Worm (Caenorhabditis elegans) whole organism, mixed stage, embryonic: Measurements from ENCODE around the gene F48E3.9.

ENCODE experiments used
- M03D4.4 ChIP-seq: sonication (generic microtip); optimal IDR thresholded peaks from 2 replicates; lab custom pipeline; 2017; ENCODE audit warnings: mild to moderate bottlenecking, missing genetic modification characterization, missing compliant biosample characterization
- bed-3 ChIP-seq: fragments of 200-800 bp; sonication (Bioruptor generic); optimal IDR thresholded peaks from 3 replicates; lab custom pipeline; 2018; ENCODE audit warnings: mild to moderate bottlenecking, missing genetic modification characterization, moderate library complexity, missing compliant biosample characterization
- blmp-1 ChIP-seq: fragments of 150-350 bp; optimal IDR thresholded peaks from 2 replicates; lab custom pipeline; 2014; ENCODE audit warnings: missing biosample characterization, missing genetic modification characterization
- ceh-39 ChIP-seq: fragments of 150-350 bp; optimal IDR thresholded peaks from 2 replicates; lab custom pipeline; 2014; ENCODE audit warnings: missing biosample characterization, missing genetic modification characterization
- ceh-43 ChIP-seq: fragments of 200-800 bp; sonication (Bioruptor generic); optimal IDR thresholded peaks from 2 replicates; lab custom pipeline; 2018; ENCODE audit warnings: mild to moderate bottlenecking, missing genetic modification characterization, moderate library complexity, missing compliant biosample characterization
- ces-1 ChIP-seq: fragments of 150-350 bp; optimal IDR thresholded peaks from 2 replicates; lab custom pipeline; 2014; ENCODE audit warnings: missing biosample characterization, missing genetic modification reagents, missing genetic modification characterization
- cnd-1 ChIP-seq: fragments of 200-800 bp; sonication (Bioruptor generic); optimal IDR thresholded peaks from 2 replicates; lab custom pipeline; 2018; ENCODE audit warnings: mild to moderate bottlenecking, missing genetic modification characterization, missing compliant biosample characterization
- drap-1 ChIP-seq: fragments of 200-800 bp; sonication (Bioruptor generic); optimal IDR thresholded peaks from 3 replicates; lab custom pipeline; 2018; ENCODE audit warnings: mild to moderate bottlenecking, missing genetic modification characterization, missing compliant biosample characterization
- elt-1 ChIP-seq: sonication (generic microtip); optimal IDR thresholded peaks from 2 replicates; lab custom pipeline; 2017; ENCODE audit warnings: missing genetic modification characterization, mild to moderate bottlenecking, missing compliant biosample characterization, antibody characterized with exemption, moderate library complexity, borderline replicate concordance; ENCODE audit not compliant: insufficient read depth
- elt-3 ChIP-seq: fragments of 150-350 bp; optimal IDR thresholded peaks from 2 replicates; lab custom pipeline; 2014; ENCODE audit warnings: missing biosample characterization, missing genetic modification characterization
- hlh-1 ChIP-seq: fragments of 150-350 bp; optimal IDR thresholded peaks from 2 replicates; lab custom pipeline; 2014; ENCODE audit warnings: missing biosample characterization, missing genetic modification reagents, missing genetic modification characterization
- lin-32 ChIP-seq: fragments of 200-800 bp; sonication (Bioruptor generic); optimal IDR thresholded peaks from 2 replicates; lab custom pipeline; 2018; ENCODE audit warnings: mild to moderate bottlenecking, missing genetic modification characterization, missing compliant biosample characterization
- lsy-2 ChIP-seq: fragments of 150-350 bp; optimal IDR thresholded peaks from 2 replicates; lab custom pipeline; 2014; ENCODE audit warnings: missing biosample characterization, missing genetic modification characterization
- mab-5 ChIP-seq: fragments of 150-350 bp; optimal IDR thresholded peaks from 2 replicates; lab custom pipeline; 2014; ENCODE audit warnings: missing biosample characterization, missing genetic modification characterization
- mep-1 ChIP-seq: fragments of 150-350 bp; optimal IDR thresholded peaks from 2 replicates; lab custom pipeline; 2017; ENCODE audit warnings: missing biosample characterization, missing genetic modification reagents, missing genetic modification characterization, inconsistent platforms
- mls-2 ChIP-seq: sonication (generic microtip); optimal IDR thresholded peaks from 2 replicates; lab custom pipeline; 2016; ENCODE audit warnings: mild to moderate bottlenecking, missing genetic modification characterization, moderate library complexity, missing compliant biosample characterization
- nhr-12 ChIP-seq: fragments of 150-350 bp; optimal IDR thresholded peaks from 2 replicates; lab custom pipeline; 2014; ENCODE audit warnings: missing biosample characterization, missing genetic modification characterization
- nhr-2 ChIP-seq: fragments of 150-350 bp; optimal IDR thresholded peaks from 2 replicates; lab custom pipeline; 2014; ENCODE audit warnings: missing biosample characterization, missing genetic modification characterization
- nhr-237 ChIP-seq: fragments of 150-350 bp; optimal IDR thresholded peaks from 2 replicates; lab custom pipeline; 2014; ENCODE audit warnings: missing biosample characterization, missing genetic modification characterization
- nhr-28 ChIP-seq: fragments of 150-350 bp; optimal IDR thresholded peaks from 2 replicates; lab custom pipeline; 2014; ENCODE audit warnings: missing biosample characterization, missing genetic modification characterization
- nhr-76 ChIP-seq: sonication (generic microtip); optimal IDR thresholded peaks from 2 replicates; lab custom pipeline; 2017; ENCODE audit warnings: missing biosample characterization, missing genetic modification characterization
- sem-2 ChIP-seq: fragments of 200-800 bp; sonication (Bioruptor generic); optimal IDR thresholded peaks from 2 replicates; lab custom pipeline; 2018; ENCODE audit warnings: mild to moderate bottlenecking, missing genetic modification characterization, missing compliant biosample characterization
- snpc-4 ChIP-seq: fragments of 150-350 bp; optimal IDR thresholded peaks from 2 replicates; lab custom pipeline; 2014; ENCODE audit warnings: missing biosample characterization, missing genetic modification characterization
- tbx-8 ChIP-seq: fragments of 200-800 bp; sonication (Bioruptor generic); optimal IDR thresholded peaks from 2 replicates; lab custom pipeline; 2018; ENCODE audit warnings: mild to moderate bottlenecking, missing genetic modification characterization, moderate library complexity, missing compliant biosample characterization
- unc-120 ChIP-seq: sonication (generic microtip); optimal IDR thresholded peaks from 2 replicates; lab custom pipeline; 2017; ENCODE audit warnings: missing genetic modification characterization, missing compliant biosample characterization; ENCODE audit not compliant: poor library complexity, severe bottlenecking
- unc-39 ChIP-seq: fragments of 150-350 bp; optimal IDR thresholded peaks from 2 replicates; lab custom pipeline; 2014; ENCODE audit warnings: missing biosample characterization, missing genetic modification characterization
- unc-62 ChIP-seq: fragments of 150-350 bp; optimal IDR thresholded peaks from 2 replicates; lab custom pipeline; 2014; ENCODE audit warnings: missing biosample characterization, missing genetic modification reagents, missing genetic modification characterization
- zip-8 ChIP-seq: fragments of 150-350 bp; optimal IDR thresholded peaks from 2 replicates; lab custom pipeline; 2014; ENCODE audit warnings: missing biosample characterization, missing genetic modification characterization
- ztf-11 ChIP-seq: fragments of 150-350 bp; optimal IDR thresholded peaks from 2 replicates; lab custom pipeline; 2014; ENCODE audit warnings: missing biosample characterization, missing genetic modification characterization

The F48E3.9 gene

DNA sequence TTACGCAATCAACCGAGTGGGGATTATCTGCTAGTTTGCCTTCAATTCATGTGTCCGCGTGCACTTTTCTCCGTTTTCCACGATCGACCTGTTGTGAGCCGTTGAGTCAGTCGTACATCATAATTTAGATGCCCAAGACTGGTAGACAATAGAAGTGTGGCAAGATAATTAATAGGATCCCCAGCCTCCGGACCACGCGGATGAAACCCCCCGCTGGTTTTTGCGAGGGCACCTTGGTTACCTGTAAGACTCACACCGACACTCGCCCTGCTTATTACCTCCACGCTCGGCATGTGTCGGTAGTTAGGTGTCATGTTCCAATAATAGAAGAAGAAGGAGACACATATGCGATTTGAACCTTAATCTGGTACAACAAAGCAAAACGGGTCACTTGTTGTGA is 24.9 kb upstream of the F48E3.9 start:
- TF ChIP-seq lsy-2 (tag; lab: Kevin White, UChicago): no peak
- no peak for TF ChIP-seq ces-1 (GFP tag; lab: Kevin White, UChicago)
- peak; percentile 53 for TF ChIP-seq unc-39 (tag; lab: Kevin White, UChicago)
- peak; percentile 24 for TF ChIP-seq ceh-43 (GFP tag; lab: Kevin White, UChicago)
- no peak for TF ChIP-seq mls-2 (tag; lab: Kevin White, UChicago)
- TF ChIP-seq elt-1 (tag; lab: Kevin White, UChicago): no peak
- TF ChIP-seq nhr-2 (tag; lab: Kevin White, UChicago): peak; percentile 30

DNA sequence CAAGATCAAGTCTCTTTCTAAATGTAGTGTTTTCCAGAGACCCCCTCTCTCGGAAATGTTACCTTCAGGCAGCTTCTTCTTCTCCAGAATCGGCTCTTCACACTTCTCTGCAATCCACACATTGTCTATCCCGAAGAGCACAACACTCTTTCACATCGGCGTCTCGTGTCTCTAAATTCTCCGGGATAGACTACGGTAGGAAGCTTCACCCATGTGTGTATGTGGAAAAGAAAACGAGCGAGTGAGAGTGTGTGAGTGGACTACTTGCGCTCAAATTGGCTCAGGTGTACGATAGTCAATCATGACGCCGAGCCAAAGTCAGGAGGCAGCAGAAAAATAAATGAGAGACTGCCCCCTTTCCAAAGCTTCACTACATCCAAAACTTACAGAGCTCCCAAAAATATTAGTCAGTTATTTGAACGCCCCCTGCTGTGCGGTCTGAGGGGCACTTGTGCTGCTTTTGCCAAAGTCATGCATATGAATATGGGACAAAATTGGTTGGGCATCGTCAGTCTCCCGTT is 23.6 kb upstream of the F48E3.9 start:
- TF ChIP-seq ces-1 (GFP tag; lab: Kevin White, UChicago): peak; percentile 29
- TF ChIP-seq lsy-2 (tag; lab: Kevin White, UChicago): peak; percentile 64
- no peak for TF ChIP-seq bed-3 (GFP tag; lab: Kevin White, UChicago)
- TF ChIP-seq cnd-1 (tag; lab: Kevin White, UChicago): peak; percentile 35

- TF ChIP-seq lin-32 (GFP tag; lab: Kevin White, UChicago) (no peak), lsy-2 (tag; lab: Kevin White, UChicago) (peak; percentile 61), unc-62 (GFP tag; lab: Kevin White, UChicago) (no peak), nhr-76 (tag; lab: Kevin White, UChicago) (no peak), blmp-1 (tag; lab: Kevin White, UChicago) (no peak), elt-1 (tag; lab: Kevin White, UChicago) (no peak), cnd-1 (tag; lab: Kevin White, UChicago) (no peak), nhr-12 (tag; lab: Kevin White, UChicago) (no peak), ceh-43 (GFP tag; lab: Kevin White, UChicago) (no peak), zip-8 (tag; lab: Kevin White, UChicago) (no peak), nhr-28 (no peak), mls-2 (tag; lab: Kevin White, UChicago) (no peak), tbx-8 (no peak), drap-1 (GFP tag; lab: Kevin White, UChicago) (peak; percentile 24), mep-1 (tag; lab: Kevin White, UChicago) (no peak), mab-5 (tag; lab: Kevin White, UChicago) (no peak)
Observed at ce11 chrX:7460516-7460915, 20.3 kb upstream of the F48E3.9 start.

- no peak for TF ChIP-seq tbx-8
- TF ChIP-seq zip-8 (tag; lab: Kevin White, UChicago): no peak
- TF ChIP-seq ceh-39 (tag; lab: Kevin White, UChicago): no peak
- no peak for TF ChIP-seq unc-39 (tag; lab: Kevin White, UChicago)
- TF ChIP-seq bed-3 (GFP tag; lab: Kevin White, UChicago): no peak
- TF ChIP-seq nhr-237 (tag; lab: Kevin White, UChicago): no peak
- no peak for TF ChIP-seq elt-3 (tag; lab: Kevin White, UChicago)
- no peak for TF ChIP-seq ceh-43 (GFP tag; lab: Kevin White, UChicago)
- TF ChIP-seq ztf-11 (tag; lab: Kevin White, UChicago): no peak
- no peak for TF ChIP-seq sem-2 (GFP tag; lab: Kevin White, UChicago)
- TF ChIP-seq nhr-28: no peak
- no peak for TF ChIP-seq nhr-76 (tag; lab: Kevin White, UChicago)
- no peak for TF ChIP-seq lin-32 (GFP tag; lab: Kevin White, UChicago)
- TF ChIP-seq snpc-4 (tag; lab: Kevin White, UChicago): no peak
- no peak for TF ChIP-seq cnd-1 (tag; lab: Kevin White, UChicago)
Observed at ce11 chrX:7463637-7464036, 17.2 kb upstream of the F48E3.9 start, which contains the start of gene sox-2. TSS of gene sox-2 (minus strand) at chrX:7463736.

DNA sequence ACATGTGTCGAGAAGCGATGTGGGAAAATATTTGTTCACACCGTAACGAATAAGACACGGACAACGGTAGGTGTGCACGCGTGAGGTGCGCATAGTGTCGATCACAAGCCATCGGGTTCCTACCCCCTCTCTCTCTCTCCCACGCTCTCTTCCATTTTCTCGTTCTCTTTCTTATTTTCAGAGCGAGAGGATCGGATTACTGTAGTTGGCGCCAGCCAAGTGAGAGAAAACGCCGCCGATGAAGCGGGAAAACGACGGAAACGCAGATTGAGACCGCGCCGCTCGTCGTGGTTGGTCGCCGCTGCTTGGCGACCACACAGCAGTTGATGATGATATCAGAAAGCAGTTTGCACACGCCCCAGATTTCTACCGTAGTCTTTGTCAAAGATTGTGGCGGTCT is 16.5 kb upstream of the F48E3.9 start:
- TF ChIP-seq mab-5 (tag; lab: Kevin White, UChicago): no peak
- TF ChIP-seq cnd-1 (tag; lab: Kevin White, UChicago): peak; percentile 14
- TF ChIP-seq unc-120 (tag; lab: Kevin White, UChicago): no peak
- no peak for TF ChIP-seq mls-2 (tag; lab: Kevin White, UChicago)
- no peak for TF ChIP-seq unc-39 (tag; lab: Kevin White, UChicago)
- no peak for TF ChIP-seq mep-1 (tag; lab: Kevin White, UChicago)

- TF ChIP-seq elt-1 (tag; lab: Kevin White, UChicago) (no peak), hlh-1 (tag; lab: Kevin White, UChicago) (no peak), nhr-2 (tag; lab: Kevin White, UChicago) (peak; percentile 54), M03D4.4 (no peak), cnd-1 (tag; lab: Kevin White, UChicago) (peak; percentile 64), nhr-12 (tag; lab: Kevin White, UChicago) (no peak)
Observed at ce11 chrX:7466682-7467081, 14.2 kb upstream of the F48E3.9 start.
